Fruit fly (Drosophila melanogaster) whole organism, embryonic: ENCODE data around the gene CG9586.

ENCODE experiments used
- Antp ChIP-seq: fragments of 200-800 bp; sonication (Bioruptor generic); optimal IDR thresholded peaks from 3 replicates; lab custom pipeline; 2016; ENCODE audit warnings: missing biosample characterization, missing genetic modification characterization
- CG12219 ChIP-seq: fragments of 200-800 bp; sonication (Bioruptor generic); optimal IDR thresholded peaks from 3 replicates; lab custom pipeline; 2018; ENCODE audit warnings: missing biosample characterization, mild to moderate bottlenecking, missing genetic modification characterization
- Camta ChIP-seq: fragments of 200-800 bp; sonication (Bioruptor generic); optimal IDR thresholded peaks from 2 replicates; lab custom pipeline; 2016; ENCODE audit warnings: missing biosample characterization, missing genetic modification characterization
- E2f1 ChIP-seq: fragments of 200-800 bp; sonication (Bioruptor generic); IDR thresholded peaks from 2 replicates; pipeline ENCODE4 v1.3.6; 2022; ENCODE audit warnings: missing biosample characterization, missing genetic modification characterization
- ab ChIP-seq: fragments of 200-800 bp; sonication (Bioruptor generic); optimal IDR thresholded peaks from 2 replicates; lab custom pipeline; 2016; ENCODE audit warnings: missing biosample characterization, missing genetic modification characterization
- dpn ChIP-seq, 2 experiments: fragments of 200-800 bp; sonication (Bioruptor generic); optimal IDR thresholded peaks; 3 replicates each; lab custom pipeline; 2016; ENCODE audit warnings: missing biosample characterization in 2 of 2, missing genetic modification characterization in 2 of 2
- fd102C ChIP-seq: fragments of 200-800 bp; sonication (Bioruptor generic); optimal IDR thresholded peaks from 2 replicates; lab custom pipeline; 2018; ENCODE audit warnings: missing biosample characterization, mild to moderate bottlenecking, missing genetic modification characterization, moderate library complexity
- pros ChIP-seq: fragments of 200-800 bp; sonication (Bioruptor generic); optimal IDR thresholded peaks from 3 replicates; lab custom pipeline; 2019; ENCODE audit warnings: missing biosample characterization, mild to moderate bottlenecking, missing genetic modification characterization, moderate library complexity
- psq ChIP-seq: fragments of 200-800 bp; sonication (Bioruptor generic); optimal IDR thresholded peaks from 2 replicates; lab custom pipeline; 2017; ENCODE audit warnings: missing biosample characterization, missing genetic modification characterization
- ro ChIP-seq: fragments of 200-800 bp; sonication (Bioruptor generic); IDR thresholded peaks from 2 replicates; pipeline ENCODE4 v1.3.6; 2022; ENCODE audit warnings: missing biosample characterization, missing genetic modification characterization
- trh ChIP-seq: fragments of 200-800 bp; sonication (Bioruptor generic); optimal IDR thresholded peaks from 2 replicates; lab custom pipeline; 2016; ENCODE audit warnings: missing biosample characterization, missing genetic modification characterization
- usp ChIP-seq: fragments of >200 bp; optimal IDR thresholded peaks from 2 replicates; lab custom pipeline; 2017; ENCODE audit warnings: missing biosample characterization, missing genetic modification characterization

- TF ChIP-seq usp (no peak), ab (no peak), Antp (GFP tag; lab: Kevin White, UChicago) (no peak), psq (no peak), CG12219 (GFP tag; lab: Kevin White, UChicago) (no peak), fd102C (GFP tag; lab: Kevin White, UChicago) (no peak), dpn (GFP tag; optimal IDR thresholded peaks at IDR 0.05; lab: Kevin White, UChicago) (no peak), pros (GFP tag; lab: Kevin White, UChicago) (no peak), trh (GFP tag; lab: Kevin White, UChicago) (no peak), E2f1 (GFP tag; lab: Robert Waterston, UW) (no peak), Camta (GFP tag; lab: Kevin White, UChicago) (no peak), ro (GFP tag; lab: Robert Waterston, UW) (no peak)
These were observed 7.7 kb upstream of the CG9586 start for dm6 chr2L:9173857-9174593.
